Worm (Caenorhabditis elegans) whole organism, midembryonic: ENCODE results near the gene ugt-21.

ENCODE experiments used
- med-1 ChIP-seq: sonication (generic microtip); optimal IDR thresholded peaks from 2 replicates; lab custom pipeline; 2017; ENCODE audit warnings: missing genetic modification characterization, mild to moderate bottlenecking, missing compliant biosample characterization, antibody characterized with exemption, missing genetic modification reagents; ENCODE audit not compliant: insufficient read depth
- tab-1 ChIP-seq: fragments of 200-800 bp; sonication (Bioruptor generic); IDR thresholded peaks from 2 replicates; pipeline ENCODE4 v1.3.6; 2022; ENCODE audit warnings: missing genetic modification characterization, missing compliant biosample characterization

- no peak for TF ChIP-seq med-1 (GFP tag; lab: Kevin White, UChicago)
- no peak for TF ChIP-seq tab-1
Measured at ce11 chrIV:9480936-9481335, 19.2 kb upstream of the ugt-21 start, which contains the start of gene cng-3.
